Worm (Caenorhabditis elegans) whole organism, young adult: ENCODE results near the gene F49C12.1.

Source experiments
- F52B5.7 ChIP-seq: sonication (generic microtip); optimal IDR thresholded peaks from 2 replicates; lab custom pipeline; 2016; ENCODE audit warnings: mild to moderate bottlenecking, missing genetic modification characterization, missing compliant biosample characterization
- ZK185.1 ChIP-seq: sonication (generic microtip); optimal IDR thresholded peaks from 2 replicates; lab custom pipeline; 2016; ENCODE audit warnings: mild to moderate bottlenecking, missing genetic modification characterization, missing compliant biosample characterization; ENCODE audit not compliant: poor library complexity, severe bottlenecking
- aptf-2 ChIP-seq: fragments of 200-800 bp; sonication (Bioruptor generic); conservative IDR thresholded peaks from 2 replicates; pipeline ENCODE4 v1.3.6; 2022; ENCODE audit warnings: missing genetic modification reagents, missing genetic modification characterization, missing compliant biosample characterization
- dox-1 ChIP-seq: fragments of 200-800 bp; sonication (Bioruptor generic); IDR thresholded peaks from 2 replicates; pipeline ENCODE4 v1.3.6; 2022; ENCODE audit warnings: missing genetic modification reagents, missing genetic modification characterization, missing compliant biosample characterization
- lin-35 ChIP-seq, 3 experiments: fragments of 150-350 bp in 2 of 3; sonication (generic microtip) in 1 of 3; optimal IDR thresholded peaks; 2 replicates each; lab custom pipeline; 2014 to 2018; ENCODE audit warnings: missing biosample characterization in 3 of 3, missing genetic modification characterization in 3 of 3, missing genetic modification reagents in 3 of 3

DNA sequence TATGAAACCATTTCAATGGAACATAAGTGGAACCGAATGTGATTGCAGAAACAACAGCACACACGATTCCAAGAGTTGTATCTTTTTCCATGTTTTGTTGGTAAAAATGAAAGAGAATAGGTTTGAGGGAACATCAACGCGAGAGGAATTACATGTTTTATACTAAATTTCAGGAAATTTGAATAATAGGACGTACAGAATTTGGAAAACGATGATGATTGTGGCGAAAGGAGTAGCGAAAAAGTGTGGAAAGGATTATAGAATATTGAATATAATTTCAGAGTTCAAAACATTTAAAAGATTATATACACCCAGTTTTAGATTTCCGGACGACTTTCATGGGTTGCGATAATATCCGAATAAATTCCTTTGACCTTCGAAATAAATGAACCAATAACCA lies 12.8 kb upstream of the F49C12.1 start, which contains the start of gene F49C12.6:
- TF ChIP-seq F52B5.7 (tag; lab: Kevin White, UChicago) (no peak), aptf-2 (GFP tag; lab: Robert Waterston, UW) (no peak), ZK185.1 (tag; lab: Kevin White, UChicago) (no peak), lin-35 (GFP tag; optimal IDR thresholded peaks at IDR 0.05; lab: Kevin White, UChicago) (no peak), dox-1 (GFP tag; lab: Robert Waterston, UW) (no peak)
